Worm (Caenorhabditis elegans) whole organism, young adult: ENCODE measurements around the gene srg-38.

ENCODE experiments used
- B0035.1 ChIP-seq: sonication (generic microtip); optimal IDR thresholded peaks from 2 replicates; lab custom pipeline; 2016; ENCODE audit warnings: missing genetic modification characterization, mild to moderate bottlenecking, missing compliant biosample characterization, missing genotype, missing genetic modification reagents
- B0336.3 ChIP-seq: fragments of 200-800 bp; sonication (Bioruptor generic); IDR thresholded peaks from 2 replicates; pipeline ENCODE4 v1.3.6; 2022; ENCODE audit warnings: missing genetic modification characterization, missing compliant biosample characterization
- D2030.7 ChIP-seq: fragments of 200-800 bp; sonication (Bioruptor generic); IDR thresholded peaks from 2 replicates; pipeline ENCODE4 v1.3.6; 2022; ENCODE audit warnings: missing genetic modification reagents, missing genetic modification characterization, missing compliant biosample characterization
- F22D6.2 ChIP-seq: sonication (generic microtip); optimal IDR thresholded peaks from 2 replicates; lab custom pipeline; 2016; ENCODE audit warnings: mild to moderate bottlenecking, missing genetic modification characterization, missing compliant biosample characterization
- K11D2.4 ChIP-seq: fragments of 200-800 bp; sonication (Bioruptor generic); IDR thresholded peaks from 2 replicates; pipeline ENCODE4 v1.3.6; 2022; ENCODE audit warnings: missing genetic modification reagents, missing genetic modification characterization, missing compliant biosample characterization
- K12H6.12 ChIP-seq: fragments of 200-800 bp; sonication (Bioruptor generic); optimal IDR thresholded peaks from 2 replicates; lab custom pipeline; 2018; ENCODE audit warnings: mild to moderate bottlenecking, missing genetic modification characterization, missing compliant biosample characterization
- Y53G8AR.9 ChIP-seq: fragments of 200-800 bp; sonication (Bioruptor generic); conservative IDR thresholded peaks from 2 replicates; pipeline ENCODE4 v1.3.6; 2022; ENCODE audit warnings: missing genetic modification reagents, missing genetic modification characterization, missing compliant biosample characterization
- Y95B8A.8 ChIP-seq: fragments of 200-800 bp; sonication (Bioruptor generic); IDR thresholded peaks from 2 replicates; pipeline ENCODE4 v1.3.6; 2022; ENCODE audit warnings: missing genetic modification reagents, missing genetic modification characterization, missing compliant biosample characterization
- athp-1 ChIP-seq: sonication (generic microtip); optimal IDR thresholded peaks from 2 replicates; lab custom pipeline; 2017; ENCODE audit warnings: mild to moderate bottlenecking, missing genetic modification characterization, missing compliant biosample characterization
- ccch-3 ChIP-seq: fragments of 200-800 bp; sonication (Bioruptor generic); optimal IDR thresholded peaks from 2 replicates; lab custom pipeline; 2018; ENCODE audit warnings: mild to moderate bottlenecking, missing genetic modification characterization, missing compliant biosample characterization
- ceh-58 ChIP-seq: fragments of 200-800 bp; sonication (Bioruptor generic); IDR thresholded peaks from 2 replicates; pipeline ENCODE4 v1.3.6; 2022; ENCODE audit warnings: missing genetic modification characterization, missing compliant biosample characterization
- die-1 ChIP-seq: sonication (generic microtip); optimal IDR thresholded peaks from 2 replicates; lab custom pipeline; 2016; ENCODE audit warnings: missing genotype, mild to moderate bottlenecking, missing genetic modification characterization, missing compliant biosample characterization
- dox-1 ChIP-seq: fragments of 200-800 bp; sonication (Bioruptor generic); IDR thresholded peaks from 2 replicates; pipeline ENCODE4 v1.3.6; 2022; ENCODE audit warnings: missing genetic modification reagents, missing genetic modification characterization, missing compliant biosample characterization
- efl-1 ChIP-seq: fragments of 150-350 bp; optimal IDR thresholded peaks from 2 replicates; lab custom pipeline; 2014; ENCODE audit warnings: missing biosample characterization, missing genetic modification reagents, missing genetic modification characterization
- hlh-12 ChIP-seq: sonication (generic microtip); optimal IDR thresholded peaks from 2 replicates; lab custom pipeline; 2016; ENCODE audit warnings: missing genetic modification characterization, missing compliant biosample characterization
- hmg-20 ChIP-seq: fragments of 200-800 bp; sonication (Bioruptor generic); IDR thresholded peaks from 2 replicates; pipeline ENCODE4 v1.3.6; 2022; ENCODE audit warnings: missing genetic modification reagents, missing genetic modification characterization, missing compliant biosample characterization
- hrde-1 ChIP-seq: sonication (generic microtip); optimal IDR thresholded peaks from 2 replicates; lab custom pipeline; 2016; ENCODE audit warnings: missing genetic modification characterization, mild to moderate bottlenecking, missing compliant biosample characterization, moderate library complexity, missing genotype, missing genetic modification reagents, borderline replicate concordance
- hsf-1 ChIP-seq: fragments of 200-800 bp; sonication (Bioruptor generic); IDR thresholded peaks from 2 replicates; pipeline ENCODE4 v1.3.6; 2022; ENCODE audit warnings: missing genetic modification reagents, missing genetic modification characterization, missing compliant biosample characterization
- lag-1 ChIP-seq: fragments of 200-800 bp; sonication (Bioruptor generic); IDR thresholded peaks from 2 replicates; pipeline ENCODE4 v1.3.6; 2022; ENCODE audit warnings: missing genetic modification reagents, missing genetic modification characterization, missing compliant biosample characterization
- let-526 ChIP-seq: fragments of 200-800 bp; sonication (Bioruptor generic); IDR thresholded peaks from 2 replicates; pipeline ENCODE4 v1.3.6; 2022; ENCODE audit warnings: missing genetic modification reagents, missing genetic modification characterization, missing compliant biosample characterization
- lin-26 ChIP-seq: fragments of 200-800 bp; sonication (Bioruptor generic); IDR thresholded peaks from 2 replicates; pipeline ENCODE4 v1.3.6; 2022; ENCODE audit warnings: missing genetic modification reagents, missing genetic modification characterization, missing compliant biosample characterization
- lin-40 ChIP-seq: sonication (generic microtip); optimal IDR thresholded peaks from 2 replicates; lab custom pipeline; 2016; ENCODE audit warnings: missing genetic modification characterization, mild to moderate bottlenecking, missing compliant biosample characterization, missing genotype, missing genetic modification reagents
- madf-10 ChIP-seq: sonication (generic microtip); optimal IDR thresholded peaks from 2 replicates; lab custom pipeline; 2016; ENCODE audit warnings: mild to moderate bottlenecking, missing genetic modification characterization, missing compliant biosample characterization
- madf-8 ChIP-seq: fragments of 200-800 bp; sonication (Bioruptor generic); conservative IDR thresholded peaks from 2 replicates; pipeline ENCODE4 v1.3.6; 2022; ENCODE audit warnings: missing genetic modification reagents, missing genetic modification characterization, missing compliant biosample characterization
- mcd-1 ChIP-seq: fragments of 200-800 bp; sonication (Bioruptor generic); IDR thresholded peaks from 2 replicates; pipeline ENCODE4 v1.3.6; 2022; ENCODE audit warnings: missing genetic modification reagents, missing genetic modification characterization, missing compliant biosample characterization
- mes-4 ChIP-seq: sonication (generic microtip); optimal IDR thresholded peaks from 2 replicates; lab custom pipeline; 2016; ENCODE audit warnings: missing genotype, missing genetic modification characterization, missing compliant biosample characterization
- nfya-1 ChIP-seq: sonication (generic microtip); optimal IDR thresholded peaks from 2 replicates; lab custom pipeline; 2017; ENCODE audit warnings: antibody characterized with exemption, missing compliant biosample characterization, missing genetic modification characterization, borderline replicate concordance; ENCODE audit not compliant: insufficient read depth
- nfyb-1 ChIP-seq: fragments of 200-800 bp; sonication (Bioruptor generic); IDR thresholded peaks from 2 replicates; pipeline ENCODE4 v1.3.6; 2022; ENCODE audit warnings: missing genetic modification reagents, missing genetic modification characterization, missing compliant biosample characterization
- nhr-179 ChIP-seq: sonication (generic microtip); optimal IDR thresholded peaks from 2 replicates; lab custom pipeline; 2016; ENCODE audit warnings: mild to moderate bottlenecking, missing genetic modification characterization, missing compliant biosample characterization
- nhr-27 ChIP-seq: fragments of 200-800 bp; sonication (Bioruptor generic); optimal IDR thresholded peaks from 2 replicates; lab custom pipeline; 2018; ENCODE audit warnings: mild to moderate bottlenecking, missing genetic modification characterization, moderate library complexity, missing compliant biosample characterization
- nhr-80 ChIP-seq: sonication (generic microtip); optimal IDR thresholded peaks from 2 replicates; lab custom pipeline; 2016; ENCODE audit warnings: missing genetic modification characterization, missing compliant biosample characterization
- nhr-90 ChIP-seq: sonication (generic microtip); optimal IDR thresholded peaks from 2 replicates; lab custom pipeline; 2016; ENCODE audit warnings: missing genotype, mild to moderate bottlenecking, missing genetic modification characterization, missing compliant biosample characterization
- rcor-1 ChIP-seq: fragments of 200-800 bp; sonication (Bioruptor generic); IDR thresholded peaks from 2 replicates; pipeline ENCODE4 v1.3.6; 2022; ENCODE audit warnings: missing genetic modification reagents, missing genetic modification characterization, missing compliant biosample characterization
- repo-1 ChIP-seq: sonication (generic microtip); optimal IDR thresholded peaks from 2 replicates; lab custom pipeline; 2017; ENCODE audit warnings: mild to moderate bottlenecking, missing genetic modification characterization, missing compliant biosample characterization
- sea-2 ChIP-seq: fragments of 200-800 bp; sonication (Bioruptor generic); IDR thresholded peaks from 2 replicates; pipeline ENCODE4 v1.3.6; 2022; ENCODE audit warnings: missing genetic modification characterization, missing compliant biosample characterization
- tbp1 ChIP-seq: fragments of 200-800 bp; sonication (Bioruptor generic); optimal IDR thresholded peaks from 2 replicates; lab custom pipeline; 2018; ENCODE audit warnings: mild to moderate bottlenecking, missing genetic modification characterization, missing compliant biosample characterization
- tbx-9 ChIP-seq: sonication (generic microtip); optimal IDR thresholded peaks from 2 replicates; lab custom pipeline; 2016; ENCODE audit warnings: borderline replicate concordance, missing genetic modification characterization, inconsistent platforms, missing compliant biosample characterization
- unc-62 ChIP-seq: fragments of 150-350 bp; optimal IDR thresholded peaks from 2 replicates; lab custom pipeline; 2014; ENCODE audit warnings: missing biosample characterization, missing genetic modification reagents, missing genetic modification characterization
- ztf-22 ChIP-seq: fragments of 200-800 bp; sonication (Bioruptor generic); optimal IDR thresholded peaks from 2 replicates; lab custom pipeline; 2018; ENCODE audit warnings: mild to moderate bottlenecking, missing genetic modification characterization, moderate library complexity, missing compliant biosample characterization
- ztf-28 ChIP-seq: fragments of 200-800 bp; sonication (Bioruptor generic); IDR thresholded peaks from 2 replicates; pipeline ENCODE4 v1.3.6; 2022; ENCODE audit warnings: missing genetic modification reagents, missing genetic modification characterization, missing compliant biosample characterization
- ztf-6 ChIP-seq: fragments of 200-800 bp; sonication (Bioruptor generic); IDR thresholded peaks from 2 replicates; pipeline ENCODE4 v1.3.6; 2022; ENCODE audit warnings: missing genetic modification reagents, missing genetic modification characterization, missing compliant biosample characterization

Gene srg-38

DNA sequence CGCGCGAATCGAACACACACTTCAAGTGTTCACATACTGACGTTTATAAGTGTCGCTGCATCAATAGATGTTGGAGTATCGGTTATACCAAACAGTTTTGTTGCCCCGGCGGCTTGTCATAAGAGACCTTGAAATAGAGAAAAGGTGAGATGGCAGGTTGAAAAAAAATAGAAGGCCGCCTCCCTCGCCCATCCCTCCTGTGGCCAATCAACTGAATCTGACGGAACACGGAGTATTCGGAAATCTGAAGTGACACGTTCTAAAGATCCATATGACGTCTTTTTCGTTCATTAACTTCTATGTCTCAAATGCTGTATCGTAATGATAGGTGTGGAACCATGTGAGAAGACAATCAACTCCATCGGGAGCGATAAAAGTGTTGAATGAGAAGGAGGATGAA is 44.0 kb upstream of the srg-38 start:
- TF ChIP-seq nhr-90 (tag; lab: Kevin White, UChicago) = no peak
- TF ChIP-seq mes-4 (tag; lab: Kevin White, UChicago) = no peak
- TF ChIP-seq Y53G8AR.9 (GFP tag; lab: Robert Waterston, UW) = no peak
- TF ChIP-seq nhr-179 = no peak
- TF ChIP-seq, all 124 proteins: peak for 0

DNA sequence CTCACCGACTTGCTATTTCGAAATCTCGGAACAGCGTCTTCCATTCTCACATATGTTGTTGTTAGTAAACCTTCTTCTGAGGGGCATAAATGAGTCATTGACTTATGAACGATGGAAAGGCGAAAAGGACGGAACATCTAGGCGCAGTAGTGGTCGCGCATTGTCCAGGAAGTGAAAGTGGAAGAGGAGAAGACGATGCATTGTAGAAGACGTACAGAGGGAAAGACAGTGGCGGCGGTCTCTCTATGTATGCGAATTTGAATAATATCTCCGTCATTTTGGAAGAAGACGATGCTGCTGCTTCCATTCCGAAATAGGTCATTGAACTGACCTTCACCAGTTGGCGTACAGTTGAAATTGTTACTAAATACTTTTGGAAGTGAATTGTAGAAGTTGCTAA is 42.6 kb upstream of the srg-38 start:
- TF ChIP-seq K12H6.12 (no peak), madf-10 (tag; lab: Kevin White, UChicago) (no peak), let-526 (GFP tag; lab: Robert Waterston, UW) (no peak), hmg-20 (GFP tag; lab: Robert Waterston, UW) (no peak), repo-1 (tag; lab: Kevin White, UChicago) (no peak), D2030.7 (GFP tag; lab: Robert Waterston, UW) (no peak), Y95B8A.8 (GFP tag; lab: Robert Waterston, UW) (no peak), B0035.1 (tag; lab: Kevin White, UChicago) (no peak), ztf-22 (GFP tag; lab: Kevin White, UChicago) (no peak), efl-1 (GFP tag; lab: Kevin White, UChicago) (no peak), tbp1 (GFP tag; lab: Kevin White, UChicago) (no peak), ztf-6 (GFP tag; lab: Robert Waterston, UW) (no peak), hsf-1 (no peak), hlh-12 (tag; lab: Kevin White, UChicago) (no peak), nhr-27 (tag; lab: Kevin White, UChicago) (no peak), ceh-58 (GFP tag; lab: Robert Waterston, UW) (no peak), lag-1 (GFP tag; lab: Robert Waterston, UW) (no peak), sea-2 (GFP tag; lab: Robert Waterston, UW) (no peak), nhr-80 (no peak)
- TF ChIP-seq, all 124 proteins: peak for 0

DNA sequence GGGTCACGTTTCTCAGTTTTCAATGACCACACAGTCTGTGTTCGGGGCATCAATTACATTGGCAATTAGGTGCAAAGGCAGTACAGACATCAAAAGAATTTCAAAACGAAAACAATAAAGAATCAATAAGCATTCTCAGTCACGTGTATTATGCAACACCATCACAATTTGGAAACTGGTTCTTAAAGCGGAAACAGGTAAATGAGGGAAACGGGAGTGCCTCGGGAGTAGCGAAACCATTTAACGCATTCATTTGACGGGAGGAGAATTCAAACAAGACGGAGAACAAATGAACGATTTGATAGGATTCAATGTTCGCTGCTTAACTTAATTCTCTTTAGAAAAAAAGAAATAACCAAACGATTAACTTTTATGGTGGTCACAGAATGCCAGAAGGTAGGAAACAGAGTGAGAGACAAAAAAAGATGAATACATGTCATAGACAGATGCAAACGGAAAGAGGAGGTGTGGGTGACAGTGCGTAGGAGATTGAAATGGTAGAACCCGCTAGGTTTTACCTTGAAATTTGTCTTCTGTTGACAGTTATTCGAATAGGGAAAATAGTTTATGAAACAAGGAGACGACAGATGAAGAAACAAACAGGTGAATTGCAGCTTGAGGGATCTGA is 41.3 kb upstream of the srg-38 start:
- TF ChIP-seq B0035.1 (tag; lab: Kevin White, UChicago) (no peak), lin-40 (tag; lab: Kevin White, UChicago) (peak; percentile 26)

DNA sequence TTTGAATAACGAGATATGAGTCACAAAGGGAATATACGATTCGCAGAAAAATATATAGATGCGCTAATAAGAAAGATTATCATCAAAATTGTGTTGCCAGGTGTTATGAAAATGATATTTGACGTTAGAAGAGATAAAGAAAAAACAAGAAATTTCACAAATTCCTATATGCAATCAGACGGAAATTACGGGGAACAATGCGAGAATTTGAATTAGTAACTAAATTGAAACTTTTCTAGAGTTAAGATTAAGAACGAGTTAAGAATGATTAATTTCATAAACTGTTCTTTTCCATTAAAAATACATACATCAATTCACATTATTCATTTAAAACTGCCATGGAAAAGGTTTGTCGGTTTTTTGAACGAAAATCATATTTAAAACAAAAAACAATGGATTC is 40.7 kb upstream of the srg-38 start, which contains the start of gene clc-6:
Gene clc-6 (minus strand): TSS at position 101 of the 400 bp plus-strand sequence.
- no peak for TF ChIP-seq lin-26 (GFP tag; lab: Robert Waterston, UW)

DNA sequence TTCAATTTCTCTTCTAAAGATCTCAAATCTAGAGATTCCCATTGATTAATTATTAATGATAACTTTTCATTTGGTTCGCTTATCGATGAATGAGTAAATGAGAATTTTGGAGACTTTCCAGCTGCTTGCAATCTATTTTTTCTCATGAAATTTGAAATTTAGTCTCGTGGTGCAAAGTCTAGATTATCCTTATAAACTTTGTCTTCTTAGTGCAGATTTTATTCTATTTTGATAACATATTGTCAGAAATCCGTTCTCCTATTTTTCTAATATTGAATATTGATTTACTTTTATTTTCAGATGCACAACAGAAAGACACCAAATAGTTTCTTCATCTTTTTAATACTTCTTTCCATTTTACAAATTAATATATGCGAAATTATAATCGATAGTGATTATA is 35.5 kb upstream of the srg-38 start, which contains the start of gene lgc-49:
Gene lgc-49 (plus strand): TSS at position 301 of the 400 bp plus-strand sequence.
- TF ChIP-seq B0336.3 (GFP tag; lab: Robert Waterston, UW) = no peak
- TF ChIP-seq athp-1 (tag; lab: Kevin White, UChicago) = no peak
- no peak for TF ChIP-seq dox-1 (GFP tag; lab: Robert Waterston, UW)
- TF ChIP-seq nfya-1 = no peak
- no peak for TF ChIP-seq madf-8 (GFP tag; lab: Robert Waterston, UW)
- no peak for TF ChIP-seq ztf-28 (GFP tag; lab: Robert Waterston, UW)
- TF ChIP-seq rcor-1 = no peak
- no peak for TF ChIP-seq F22D6.2 (tag; lab: Kevin White, UChicago)
- TF ChIP-seq mcd-1 (GFP tag; lab: Robert Waterston, UW) = no peak
- TF ChIP-seq hrde-1 (tag; lab: Kevin White, UChicago) = no peak
- TF ChIP-seq tbx-9 (tag; lab: Kevin White, UChicago) = no peak
- TF ChIP-seq ccch-3 = no peak
- no peak for TF ChIP-seq die-1 (tag; lab: Kevin White, UChicago)
- no peak for TF ChIP-seq unc-62 (GFP tag; lab: Kevin White, UChicago)
- TF ChIP-seq K11D2.4 (GFP tag; lab: Robert Waterston, UW) = no peak
- no peak for TF ChIP-seq nfyb-1 (GFP tag; lab: Robert Waterston, UW)
- no peak for TF ChIP-seq D2030.7 (GFP tag; lab: Robert Waterston, UW)
- TF ChIP-seq, all 124 proteins: peak for 0
